Worm (Caenorhabditis elegans) whole organism, L4/young adult: ENCODE results near the gene C37C3.9.

Source experiments
- W03F9.2 ChIP-seq: fragments of 150-350 bp; optimal IDR thresholded peaks from 2 replicates; lab custom pipeline; 2014; ENCODE audit warnings: missing biosample characterization, missing genetic modification characterization
- dao-5 ChIP-seq: sonication (generic microtip); optimal IDR thresholded peaks from 2 replicates; lab custom pipeline; 2016; ENCODE audit warnings: missing genotype, missing genetic modification characterization, moderate library complexity, missing compliant biosample characterization
- him-1 ChIP-seq: sonication (generic microtip); optimal IDR thresholded peaks from 2 replicates; lab custom pipeline; 2016; ENCODE audit warnings: missing genotype, missing genetic modification reagents, missing genetic modification characterization, missing compliant biosample characterization

- no peak for TF ChIP-seq him-1 (tag; lab: Kevin White, UChicago)
- no peak for TF ChIP-seq dao-5 (tag; lab: Kevin White, UChicago)
- TF ChIP-seq W03F9.2, result no peak
Measured at ce11 chrV:7842228-7842627, 12.3 kb downstream of the C37C3.9 start, which contains the start of gene grd-8.
